Worm (Caenorhabditis elegans) whole organism, early embryonic: Measurements from ENCODE around the gene rib-1.
A peak's percentile ranks its signal among the peaks of the same experiment; 100 is the strongest.

Experiments used
- B0310.2 ChIP-seq: sonication (generic microtip); optimal IDR thresholded peaks from 2 replicates; lab custom pipeline; 2016; ENCODE audit warnings: mild to moderate bottlenecking, missing genetic modification characterization, missing compliant biosample characterization
- F13C5.2 ChIP-seq: sonication (generic microtip); optimal IDR thresholded peaks from 2 replicates; lab custom pipeline; 2017; ENCODE audit warnings: mild to moderate bottlenecking, missing genetic modification characterization, inconsistent platforms, missing compliant biosample characterization
- aly-1 ChIP-seq: sonication (generic microtip); optimal IDR thresholded peaks from 2 replicates; lab custom pipeline; 2016; ENCODE audit warnings: missing genetic modification characterization, missing compliant biosample characterization
- ama-1 ChIP-seq: fragments of 150-350 bp; optimal IDR thresholded peaks from 2 replicates; lab custom pipeline; 2014
- ceh-13 ChIP-seq: fragments of 200-800 bp; sonication (Bioruptor generic); optimal IDR thresholded peaks from 2 replicates; lab custom pipeline; 2018; ENCODE audit warnings: mild to moderate bottlenecking, missing genetic modification characterization, missing compliant biosample characterization
- ceh-36 ChIP-seq: sonication (generic microtip); optimal IDR thresholded peaks from 2 replicates; lab custom pipeline; 2016; ENCODE audit warnings: missing genetic modification characterization, inconsistent platforms, missing compliant biosample characterization
- ets-7 ChIP-seq: sonication (generic microtip); optimal IDR thresholded peaks from 2 replicates; lab custom pipeline; 2016; ENCODE audit warnings: missing genotype, missing genetic modification characterization, missing compliant biosample characterization
- flt-1 ChIP-seq: fragments of 200-800 bp; sonication (Bioruptor generic); IDR thresholded peaks from 2 replicates; pipeline ENCODE4 v1.3.6; 2022; ENCODE audit warnings: missing genetic modification characterization, missing compliant biosample characterization
- hmbx-1 ChIP-seq: sonication (generic microtip); optimal IDR thresholded peaks from 2 replicates; lab custom pipeline; 2016; ENCODE audit warnings: mild to moderate bottlenecking, missing genetic modification characterization, missing compliant biosample characterization
- hmg-4 ChIP-seq: fragments of 200-800 bp; sonication (Bioruptor generic); optimal IDR thresholded peaks from 2 replicates; lab custom pipeline; 2018; ENCODE audit warnings: mild to moderate bottlenecking, missing genetic modification characterization, missing compliant biosample characterization
- hnd-1 ChIP-seq: sonication (generic microtip); optimal IDR thresholded peaks from 2 replicates; lab custom pipeline; 2016; ENCODE audit warnings: missing genetic modification characterization, missing compliant biosample characterization
- pes-1 ChIP-seq: fragments of 200-800 bp; sonication (Bioruptor generic); IDR thresholded peaks from 2 replicates; pipeline ENCODE4 v1.3.6; 2022; ENCODE audit warnings: missing genetic modification reagents, missing genetic modification characterization, missing compliant biosample characterization
- scrt-1 ChIP-seq: fragments of 200-800 bp; sonication (Bioruptor generic); IDR thresholded peaks from 2 replicates; pipeline ENCODE4 v1.3.6; 2022; ENCODE audit warnings: missing genetic modification characterization, missing compliant biosample characterization
- sea-1 ChIP-seq: fragments of 200-800 bp; sonication (Bioruptor generic); conservative IDR thresholded peaks from 2 replicates; pipeline ENCODE4 v1.3.6; 2022; ENCODE audit warnings: missing genetic modification characterization, missing compliant biosample characterization
- tbx-11 ChIP-seq: fragments of 200-800 bp; sonication (Bioruptor generic); IDR thresholded peaks from 2 replicates; pipeline ENCODE4 v1.3.6; 2022; ENCODE audit warnings: missing genetic modification characterization, missing compliant biosample characterization
- tbx-37 ChIP-seq: fragments of 200-800 bp; sonication (Bioruptor generic); conservative IDR thresholded peaks from 2 replicates; pipeline ENCODE4 v1.3.6; 2022; ENCODE audit warnings: missing genetic modification reagents, missing genetic modification characterization, missing compliant biosample characterization
- tra-4 ChIP-seq: sonication (generic microtip); optimal IDR thresholded peaks from 2 replicates; lab custom pipeline; 2017; ENCODE audit warnings: missing genetic modification characterization, missing compliant biosample characterization

rib-1 gene

DNA sequence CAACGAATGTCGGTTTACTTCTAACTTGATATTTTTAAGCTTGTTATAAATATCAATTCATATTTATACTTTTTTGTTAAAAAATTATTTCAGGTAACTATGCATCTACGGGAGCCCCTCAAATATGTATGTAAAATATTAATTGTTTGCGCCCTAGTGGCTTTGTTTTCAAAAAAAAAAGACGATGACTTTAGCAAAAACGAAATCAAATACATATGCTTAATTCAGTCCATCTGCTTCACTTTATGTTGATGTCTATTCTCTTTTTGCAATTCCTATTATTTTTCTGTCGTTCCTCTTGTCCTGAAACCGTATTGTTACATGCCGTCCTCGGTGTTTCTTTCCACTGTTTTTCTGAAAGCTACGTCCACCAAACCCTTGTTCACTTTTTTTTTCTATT lies 8.8 kb upstream of the rib-1 start:
- TF ChIP-seq scrt-1 (GFP tag; lab: Robert Waterston, UW) (no peak), pes-1 (GFP tag; lab: Robert Waterston, UW) (no peak), hmbx-1 (tag; lab: Kevin White, UChicago) (no peak), tra-4 (tag; lab: Kevin White, UChicago) (no peak), tbx-11 (GFP tag; lab: Robert Waterston, UW) (no peak), tbx-37 (no peak), ama-1 (lab: Kevin White, UChicago) (no peak), hnd-1 (tag; lab: Kevin White, UChicago) (no peak), sea-1 (GFP tag; lab: Robert Waterston, UW) (no peak), ceh-36 (no peak), aly-1 (tag; lab: Kevin White, UChicago) (no peak), ets-7 (tag; lab: Kevin White, UChicago) (no peak), F13C5.2 (tag; lab: Kevin White, UChicago) (no peak), flt-1 (GFP tag; lab: Robert Waterston, UW) (no peak), hmg-4 (GFP tag; lab: Kevin White, UChicago) (no peak), B0310.2 (no peak), ceh-13 (GFP tag; lab: Kevin White, UChicago) (no peak)

DNA sequence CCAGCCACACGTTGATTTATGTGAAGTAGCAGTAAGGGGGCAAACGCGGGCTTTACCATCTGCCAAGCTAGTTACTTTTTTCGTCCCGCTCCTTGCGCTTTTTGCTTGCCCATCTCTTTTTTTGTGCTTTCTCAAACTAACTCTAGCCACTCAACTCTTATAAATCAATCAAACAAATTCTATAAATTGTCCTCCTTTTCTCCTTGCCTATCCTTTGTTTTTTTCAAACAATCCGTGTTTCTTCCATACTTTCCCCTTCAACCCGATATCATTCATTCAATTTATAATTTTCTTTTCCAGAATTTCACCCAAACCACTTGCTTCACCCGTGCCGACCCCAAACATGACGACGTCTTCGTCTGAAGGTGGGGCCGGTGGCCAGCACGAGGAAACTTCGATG lies 8.4 kb upstream of the rib-1 start, which contains the start of gene srgp-1:
TSS of gene srgp-1 (plus strand) at position 301 of the 400 bp plus-strand sequence.
- no peak for TF ChIP-seq tbx-11 (GFP tag; lab: Robert Waterston, UW)
- no peak for TF ChIP-seq hmg-4 (GFP tag; lab: Kevin White, UChicago)
- no peak for TF ChIP-seq pes-1 (GFP tag; lab: Robert Waterston, UW)
- no peak for TF ChIP-seq ceh-36
- no peak for TF ChIP-seq F13C5.2 (tag; lab: Kevin White, UChicago)
- no peak for TF ChIP-seq sea-1 (GFP tag; lab: Robert Waterston, UW)
- TF ChIP-seq hnd-1 (tag; lab: Kevin White, UChicago), result no peak
- TF ChIP-seq B0310.2, result no peak
- TF ChIP-seq hmbx-1 (tag; lab: Kevin White, UChicago), result no peak
- no peak for TF ChIP-seq ama-1 (lab: Kevin White, UChicago)
- no peak for TF ChIP-seq aly-1 (tag; lab: Kevin White, UChicago)
- no peak for TF ChIP-seq tra-4 (tag; lab: Kevin White, UChicago)
- no peak for TF ChIP-seq ceh-13 (GFP tag; lab: Kevin White, UChicago)
- TF ChIP-seq ets-7 (tag; lab: Kevin White, UChicago), result no peak
- no peak for TF ChIP-seq flt-1 (GFP tag; lab: Robert Waterston, UW)
- no peak for TF ChIP-seq scrt-1 (GFP tag; lab: Robert Waterston, UW)
- TF ChIP-seq tbx-37, result no peak

DNA sequence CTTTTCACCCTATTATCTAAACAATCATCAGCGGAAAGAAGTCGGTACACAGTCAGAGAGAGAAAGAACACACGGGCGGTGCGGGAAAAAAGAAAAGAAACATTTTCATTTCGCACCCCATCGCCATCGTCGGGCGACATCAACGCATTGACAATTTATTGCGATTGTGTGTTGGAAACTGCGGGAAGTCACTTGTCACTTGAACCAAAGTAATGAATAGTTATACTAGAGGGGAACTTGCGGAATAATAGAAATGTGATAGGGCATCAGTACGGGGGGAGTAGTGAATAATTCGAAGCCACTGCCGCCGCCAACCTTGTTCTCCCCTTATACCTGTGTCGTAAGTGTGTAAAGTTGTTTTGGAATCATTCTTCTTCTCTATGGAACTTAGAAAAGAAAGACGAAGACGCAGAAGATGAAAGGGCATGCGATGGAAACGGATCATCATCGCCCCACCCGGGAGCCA lies 7.2 kb upstream of the rib-1 start:
- no peak for TF ChIP-seq ets-7 (tag; lab: Kevin White, UChicago)
- no peak for TF ChIP-seq tbx-11 (GFP tag; lab: Robert Waterston, UW)
- TF ChIP-seq tbx-37, result no peak
- no peak for TF ChIP-seq ama-1 (lab: Kevin White, UChicago)
- TF ChIP-seq tra-4 (tag; lab: Kevin White, UChicago), result no peak
- no peak for TF ChIP-seq F13C5.2 (tag; lab: Kevin White, UChicago)
- TF ChIP-seq aly-1 (tag; lab: Kevin White, UChicago), result no peak
- TF ChIP-seq hmbx-1 (tag; lab: Kevin White, UChicago), result no peak
- no peak for TF ChIP-seq hnd-1 (tag; lab: Kevin White, UChicago)

DNA sequence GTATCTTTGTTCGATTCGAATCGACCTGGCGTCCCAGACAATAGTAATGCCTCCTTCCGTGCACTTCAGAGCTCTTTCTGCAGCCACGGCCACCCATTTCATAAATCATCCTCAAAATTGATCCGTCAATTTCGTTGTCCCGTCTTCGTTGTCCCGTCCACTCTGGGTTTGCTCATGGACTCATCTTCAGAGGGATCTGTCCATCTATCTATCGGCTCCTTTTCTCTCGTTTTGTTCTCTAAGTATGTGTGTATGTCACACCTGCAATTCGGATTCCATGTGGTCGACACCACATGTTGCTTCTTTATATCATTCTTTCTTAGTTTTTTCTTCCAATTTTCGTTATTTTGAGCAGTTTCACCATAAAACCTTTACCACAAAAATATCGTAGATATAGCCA lies 6.1 kb upstream of the rib-1 start:
- TF ChIP-seq tra-4 (tag; lab: Kevin White, UChicago) (no peak), F13C5.2 (tag; lab: Kevin White, UChicago) (no peak), pes-1 (GFP tag; lab: Robert Waterston, UW) (no peak), aly-1 (tag; lab: Kevin White, UChicago) (no peak), scrt-1 (GFP tag; lab: Robert Waterston, UW) (no peak), tbx-37 (no peak), ceh-36 (no peak), hnd-1 (tag; lab: Kevin White, UChicago) (no peak), ama-1 (lab: Kevin White, UChicago) (no peak), B0310.2 (no peak), ets-7 (tag; lab: Kevin White, UChicago) (no peak), hmg-4 (GFP tag; lab: Kevin White, UChicago) (no peak), ceh-13 (GFP tag; lab: Kevin White, UChicago) (no peak), flt-1 (GFP tag; lab: Robert Waterston, UW) (no peak)

DNA sequence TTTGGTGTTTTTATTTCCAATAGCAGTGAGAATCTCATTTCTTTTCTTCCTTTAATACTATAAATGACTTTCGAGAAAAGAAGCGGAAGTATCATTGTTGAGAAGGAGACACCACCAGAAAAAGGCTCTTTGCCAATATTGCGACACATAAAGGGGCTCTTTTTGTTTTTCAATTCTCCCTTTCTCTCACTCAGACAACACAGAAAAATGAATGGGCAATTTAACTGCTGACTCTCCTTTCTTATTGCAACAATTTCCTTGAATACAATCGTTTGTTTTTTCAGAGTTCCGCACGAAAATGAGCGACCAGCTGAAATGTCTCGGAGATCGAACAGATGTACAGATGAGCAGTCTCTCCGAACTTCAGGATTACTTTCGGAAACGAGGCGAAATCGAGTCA lies 4.3 kb upstream of the rib-1 start:
- TF ChIP-seq B0310.2 (no peak), F13C5.2 (tag; lab: Kevin White, UChicago) (no peak), tbx-37 (no peak), hnd-1 (tag; lab: Kevin White, UChicago) (no peak), pes-1 (GFP tag; lab: Robert Waterston, UW) (no peak), scrt-1 (GFP tag; lab: Robert Waterston, UW) (no peak), tbx-11 (GFP tag; lab: Robert Waterston, UW) (no peak), tra-4 (tag; lab: Kevin White, UChicago) (no peak), hmbx-1 (tag; lab: Kevin White, UChicago) (no peak), aly-1 (tag; lab: Kevin White, UChicago) (no peak), sea-1 (GFP tag; lab: Robert Waterston, UW) (no peak), ama-1 (lab: Kevin White, UChicago) (no peak), ceh-13 (GFP tag; lab: Kevin White, UChicago) (no peak)

DNA sequence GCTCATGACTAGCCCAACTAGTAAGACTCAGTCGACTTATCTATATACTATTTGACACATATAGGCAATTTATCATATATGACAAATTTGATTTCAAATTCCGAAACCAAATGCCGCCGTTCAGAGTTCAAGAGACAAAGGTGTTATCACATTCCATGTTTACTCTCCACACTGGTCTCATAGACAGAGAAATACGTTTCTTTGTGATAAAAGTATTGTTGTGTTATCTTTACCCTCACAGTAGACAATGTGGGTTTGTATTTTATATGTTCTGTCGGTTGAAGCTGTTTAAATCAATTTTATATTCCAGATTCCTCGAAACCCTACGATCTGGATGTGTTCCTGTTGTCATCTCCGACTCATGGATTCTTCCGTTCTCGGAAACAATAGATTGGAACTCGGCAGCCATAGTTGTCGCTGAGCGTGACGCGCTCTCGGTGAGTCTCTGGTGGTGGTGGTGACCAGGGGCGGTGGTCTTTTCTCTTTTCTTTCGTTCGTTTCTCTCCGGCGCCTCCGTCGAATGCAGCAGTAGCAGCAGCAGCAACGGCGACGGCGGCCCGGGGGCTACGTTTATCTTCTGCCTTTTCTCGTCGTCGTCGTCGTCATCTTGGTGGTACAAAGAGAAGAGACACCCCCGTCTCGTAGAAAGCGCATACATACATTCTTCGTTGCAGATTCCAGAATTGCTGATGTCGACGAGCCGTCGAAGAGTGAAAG lies 4.0 kb downstream of the rib-1 start:
- peak; percentile 22; the same call in 1 of the 2 replicates for TF ChIP-seq pes-1 (GFP tag; lab: Robert Waterston, UW)
- peak; percentile 16 for TF ChIP-seq hmg-4 (GFP tag; lab: Kevin White, UChicago)
- no peak for TF ChIP-seq ama-1 (lab: Kevin White, UChicago)
- TF ChIP-seq sea-1 (GFP tag; lab: Robert Waterston, UW), result no peak
